Fruit fly (Drosophila melanogaster): ENCODE data around the gene CG14408.

Gene CG14408

dm6 chrX:14856261-14856660, 24.4 kb upstream of the CG14408 start, which contains the start of gene CG9519:
Gene CG9519 (minus strand): TSS chrX:14856361.
- TF ChIP-seq CG4318 (GFP tag; optimal IDR thresholded peaks at IDR 0.05) (no peak), Eip93F (GFP tag; optimal IDR thresholded peaks at IDR 0.05) (no peak), OdsH (GFP tag; optimal IDR thresholded peaks at IDR 0.05) (no peak), Gug (GFP tag; IDR thresholded peaks at IDR 0.05) (no peak), spab (GFP tag; optimal IDR thresholded peaks at IDR 0.05) (no peak), Blimp-1 (GFP tag; optimal IDR thresholded peaks at IDR 0.05) (no peak), Ets96B (tag; optimal IDR thresholded peaks at IDR 0.05) (no peak)

DNA sequence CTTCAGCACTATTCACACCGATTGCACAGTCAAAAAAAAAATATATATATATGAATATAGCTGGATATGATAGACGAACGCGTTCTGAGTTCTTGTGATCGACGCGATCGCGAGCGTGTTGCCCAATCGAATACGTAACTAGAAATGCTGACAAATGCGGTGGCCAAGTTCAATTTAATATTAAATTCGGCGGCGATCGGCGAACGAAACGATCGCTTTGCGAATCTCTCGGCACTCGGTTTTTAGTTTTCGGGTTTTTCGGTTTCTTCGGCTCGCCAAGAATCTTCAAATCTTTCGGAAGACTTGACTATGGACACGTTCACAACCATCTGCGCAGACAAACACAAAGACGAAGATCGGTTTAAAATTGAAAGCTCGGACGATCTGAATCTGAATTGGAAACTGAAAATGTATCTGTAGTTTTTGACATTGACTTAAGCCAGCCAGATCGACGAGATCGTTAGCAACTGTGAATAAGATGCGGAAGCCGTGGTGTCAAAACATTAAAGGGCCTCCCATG, 21.4 kb upstream of the CG14408 start, which contains the start of gene CG9521:
TSS of gene CG9521 (minus strand) at position 117 of the 520 bp plus-strand sequence.
- TF ChIP-seq vri (GFP tag; optimal IDR thresholded peaks at IDR 0.05) (no peak), CG3032 (tag; optimal IDR thresholded peaks at IDR 0.05) (no peak), Sox102F (GFP tag; optimal IDR thresholded peaks at IDR 0.05) (no peak), Hr38 (GFP tag; optimal IDR thresholded peaks at IDR 0.05) (no peak), dac (GFP tag; optimal IDR thresholded peaks at IDR 0.05) (no peak), topi (GFP tag; optimal IDR thresholded peaks at IDR 0.05) (no peak), Eip78C (GFP tag) (no peak), esn (GFP tag; optimal IDR thresholded peaks at IDR 0.05) (no peak), Met (GFP tag; optimal IDR thresholded peaks at IDR 0.05) (no peak), fkh (GFP tag; optimal IDR thresholded peaks at IDR 0.05) (no peak), CG6792 (GFP tag; optimal IDR thresholded peaks at IDR 0.05) (no peak), CG1621 (tag; optimal IDR thresholded peaks at IDR 0.05) (no peak), CG6808 (GFP tag; optimal IDR thresholded peaks at IDR 0.05) (no peak), CG6854 (GFP tag; optimal IDR thresholded peaks at IDR 0.05) (no peak), CG10631 (GFP tag; optimal IDR thresholded peaks at IDR 0.05) (no peak), spab (GFP tag; optimal IDR thresholded peaks at IDR 0.05) (no peak), dsx (GFP tag; optimal IDR thresholded peaks at IDR 0.05; ENCODE audit: poor library complexity, severe bottlenecking) (no peak)

DNA sequence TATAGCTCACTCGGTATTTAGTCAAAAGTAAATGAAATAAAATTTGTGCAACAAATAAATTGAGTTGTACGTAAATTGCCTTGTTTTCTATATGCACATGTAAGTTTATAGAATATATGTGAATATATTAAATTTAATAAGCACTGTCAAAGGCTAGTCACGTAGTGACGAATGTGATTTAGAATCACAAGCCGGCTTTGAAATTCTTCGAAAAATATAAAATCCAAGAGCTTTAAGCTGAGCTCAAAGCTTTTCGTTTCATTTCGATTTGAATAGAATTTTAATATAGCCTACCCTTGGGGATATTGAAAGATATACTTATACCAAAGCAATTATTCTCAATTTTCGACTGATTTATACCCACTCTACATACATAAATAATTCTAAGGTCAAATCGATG, 18.2 kb upstream of the CG14408 start:
- no peak for TF ChIP-seq CG32006 (GFP tag; optimal IDR thresholded peaks at IDR 0.05)
- TF ChIP-seq CG11762 (GFP tag; optimal IDR thresholded peaks at IDR 0.05; ENCODE audit: insufficient read depth), result no peak
- TF ChIP-seq Sox14 (GFP tag; optimal IDR thresholded peaks at IDR 0.05), result no peak
- TF ChIP-seq CG11294 (GFP tag; IDR thresholded peaks at IDR 0.05), result no peak
- no peak for TF ChIP-seq esn (GFP tag; optimal IDR thresholded peaks at IDR 0.05)
- no peak for TF ChIP-seq CG3032 (tag; optimal IDR thresholded peaks at IDR 0.05)
- no peak for TF ChIP-seq CG4318 (GFP tag; optimal IDR thresholded peaks at IDR 0.05)
- TF ChIP-seq CG34406 (GFP tag; optimal IDR thresholded peaks at IDR 0.05), result no peak
- TF ChIP-seq Smox (GFP tag; optimal IDR thresholded peaks at IDR 0.05), result no peak
- no peak for TF ChIP-seq CG6808 (GFP tag; optimal IDR thresholded peaks at IDR 0.05)
- TF ChIP-seq CG10669 (GFP tag; optimal IDR thresholded peaks at IDR 0.05), result no peak
- no peak for TF ChIP-seq acj6 (GFP tag; optimal IDR thresholded peaks at IDR 0.05)
- no peak for TF ChIP-seq CG7368 (GFP tag; optimal IDR thresholded peaks at IDR 0.05)
- TF ChIP-seq Hr4 (GFP tag; optimal IDR thresholded peaks at IDR 0.05), result no peak
- TF ChIP-seq OdsH (GFP tag; optimal IDR thresholded peaks at IDR 0.05), result no peak
- TF ChIP-seq dac (GFP tag; optimal IDR thresholded peaks at IDR 0.05), result no peak

DNA sequence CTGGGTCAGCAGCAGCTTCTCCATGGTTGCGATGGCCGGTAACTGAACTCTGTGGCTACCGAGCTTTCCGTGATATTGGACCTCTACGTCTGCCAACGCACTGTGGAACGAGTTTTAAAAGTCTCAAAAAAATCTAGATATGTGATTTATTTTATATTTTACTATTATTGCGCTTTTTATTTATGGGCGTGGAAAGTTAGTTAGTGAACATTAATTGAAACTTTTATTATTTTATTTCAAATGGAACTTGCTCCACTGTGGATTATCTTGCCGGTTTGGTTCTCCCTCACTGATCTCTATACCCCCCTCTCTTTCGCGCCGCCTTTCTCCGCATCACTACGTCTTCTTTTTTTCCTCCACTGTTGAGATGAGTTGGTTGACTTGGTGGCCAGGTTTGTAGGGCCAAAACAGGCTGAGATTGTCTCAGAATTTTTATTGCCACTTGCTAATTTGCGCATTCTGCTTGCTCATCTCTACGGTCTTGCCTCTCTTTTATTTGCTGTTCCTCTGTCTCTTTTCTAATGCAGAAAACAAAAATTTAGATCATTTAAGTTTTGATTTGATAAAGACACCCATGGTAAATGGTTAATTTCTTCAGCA, 17.0 kb upstream of the CG14408 start, which contains the start of gene CG9522:
TSS of gene CG9522 (minus strand) at position 54 of the 600 bp plus-strand sequence.
- TF ChIP-seq spab (GFP tag; optimal IDR thresholded peaks at IDR 0.05) (peak; percentile 70), CG6276 (GFP tag; optimal IDR thresholded peaks at IDR 0.05) (peak; percentile 89), CG16779 (tag; optimal IDR thresholded peaks at IDR 0.05) (peak; percentile 70), esn (GFP tag; optimal IDR thresholded peaks at IDR 0.05) (peak; percentile 84), OdsH (GFP tag; optimal IDR thresholded peaks at IDR 0.05) (peak; percentile 88), salr (GFP tag; optimal IDR thresholded peaks at IDR 0.05) (peak; percentile 52 to 85), CG8632 (GFP tag; optimal IDR thresholded peaks at IDR 0.05) (peak; percentile 80), CG6854 (GFP tag; optimal IDR thresholded peaks at IDR 0.05) (peak; percentile 68), Ets96B (tag; optimal IDR thresholded peaks at IDR 0.05) (peak; percentile 85), Blimp-1 (GFP tag; optimal IDR thresholded peaks at IDR 0.05) (peak; percentile 21), ss (GFP tag; optimal IDR thresholded peaks at IDR 0.05) (peak; percentile 85), Sox15 (GFP tag; optimal IDR thresholded peaks at IDR 0.05) (peak; percentile 61), pdm3 (GFP tag; optimal IDR thresholded peaks at IDR 0.05) (peak; percentile 86), CG34406 (GFP tag; optimal IDR thresholded peaks at IDR 0.05) (peak; percentile 80), Sox102F (GFP tag; optimal IDR thresholded peaks at IDR 0.05) (peak; percentile 79), Met (GFP tag; optimal IDR thresholded peaks at IDR 0.05) (peak; percentile 85), Hr39 (GFP tag; optimal IDR thresholded peaks at IDR 0.05) (peak; percentile 65), CG11762 (GFP tag; optimal IDR thresholded peaks at IDR 0.05; ENCODE audit: insufficient read depth) (peak; percentile 85), Hr4 (GFP tag; optimal IDR thresholded peaks at IDR 0.05) (peak; percentile 85), CG6808 (GFP tag; optimal IDR thresholded peaks at IDR 0.05) (peak; percentile 86), CG1621 (tag; optimal IDR thresholded peaks at IDR 0.05) (peak; percentile 78), Eip78C (GFP tag) (peak; percentile 98), achi (GFP tag; optimal IDR thresholded peaks at IDR 0.05) (peak; percentile 91)
